Worm (Caenorhabditis elegans) whole organism, young adult: ENCODE measurements around the gene clec-205.

Experiments used
- B0019.2 ChIP-seq: fragments of 200-800 bp; sonication (Bioruptor generic); conservative IDR thresholded peaks from 2 replicates; pipeline ENCODE4 v1.3.6; 2022; ENCODE audit warnings: missing genetic modification reagents, missing genetic modification characterization, missing compliant biosample characterization
- B0261.1 ChIP-seq: sonication (generic microtip); optimal IDR thresholded peaks from 2 replicates; lab custom pipeline; 2016; ENCODE audit warnings: mild to moderate bottlenecking, missing genetic modification characterization, moderate library complexity, missing compliant biosample characterization
- F10E7.11 ChIP-seq: sonication (generic microtip); optimal IDR thresholded peaks from 2 replicates; lab custom pipeline; 2017; ENCODE audit warnings: mild to moderate bottlenecking, missing genetic modification characterization, moderate library complexity, missing compliant biosample characterization
- F22D6.2 ChIP-seq: sonication (generic microtip); optimal IDR thresholded peaks from 2 replicates; lab custom pipeline; 2016; ENCODE audit warnings: mild to moderate bottlenecking, missing genetic modification characterization, missing compliant biosample characterization
- F39B2.1 ChIP-seq: fragments of 200-800 bp; sonication (Bioruptor generic); IDR thresholded peaks from 2 replicates; pipeline ENCODE4 v1.3.6; 2022; ENCODE audit warnings: missing genetic modification reagents, missing genetic modification characterization, missing compliant biosample characterization
- F52B5.7 ChIP-seq: sonication (generic microtip); optimal IDR thresholded peaks from 2 replicates; lab custom pipeline; 2016; ENCODE audit warnings: mild to moderate bottlenecking, missing genetic modification characterization, missing compliant biosample characterization
- Y67H2A.10 ChIP-seq: fragments of 200-800 bp; sonication (Bioruptor generic); conservative IDR thresholded peaks from 2 replicates; pipeline ENCODE4 v1.3.6; 2022; ENCODE audit warnings: missing genetic modification reagents, missing genetic modification characterization, missing compliant biosample characterization
- Y79H2A.3 ChIP-seq: fragments of 200-800 bp; sonication (Bioruptor generic); conservative IDR thresholded peaks from 2 replicates; pipeline ENCODE4 v1.3.6; 2022; ENCODE audit warnings: missing genetic modification reagents, missing genetic modification characterization, missing compliant biosample characterization
- ZK185.1 ChIP-seq: sonication (generic microtip); optimal IDR thresholded peaks from 2 replicates; lab custom pipeline; 2016; ENCODE audit warnings: mild to moderate bottlenecking, missing genetic modification characterization, missing compliant biosample characterization; ENCODE audit not compliant: poor library complexity, severe bottlenecking
- akir-1 ChIP-seq: fragments of 200-800 bp; sonication (Bioruptor generic); optimal IDR thresholded peaks from 2 replicates; lab custom pipeline; 2018; ENCODE audit warnings: mild to moderate bottlenecking, missing genetic modification characterization, moderate library complexity, missing compliant biosample characterization
- ama-1 ChIP-seq, 3 experiments: fragments of 150-350 bp in 1 of 3; sonication (generic microtip) in 2 of 3; optimal IDR thresholded peaks; 2 replicates each; lab custom pipeline; 2014 to 2018; ENCODE audit warnings: missing biosample characterization in 2 of 3, missing genetic modification characterization in 2 of 3, missing genetic modification reagents in 2 of 3
- aptf-3 ChIP-seq: fragments of 200-800 bp; sonication (Bioruptor generic); IDR thresholded peaks from 2 replicates; pipeline ENCODE4 v1.3.6; 2022; ENCODE audit warnings: missing genetic modification characterization, missing compliant biosample characterization
- athp-1 ChIP-seq: sonication (generic microtip); optimal IDR thresholded peaks from 2 replicates; lab custom pipeline; 2017; ENCODE audit warnings: mild to moderate bottlenecking, missing genetic modification characterization, missing compliant biosample characterization
- bed-1 ChIP-seq: fragments of 200-800 bp; sonication (Bioruptor generic); IDR thresholded peaks from 2 replicates; pipeline ENCODE4 v1.3.6; 2022; ENCODE audit warnings: missing genetic modification reagents, missing genetic modification characterization, missing compliant biosample characterization
- ceh-100 ChIP-seq: fragments of 200-800 bp; sonication (Bioruptor generic); IDR thresholded peaks from 2 replicates; pipeline ENCODE4 v1.3.6; 2022; ENCODE audit warnings: missing genetic modification reagents, missing genetic modification characterization, missing compliant biosample characterization
- ceh-58 ChIP-seq: fragments of 200-800 bp; sonication (Bioruptor generic); IDR thresholded peaks from 2 replicates; pipeline ENCODE4 v1.3.6; 2022; ENCODE audit warnings: missing genetic modification characterization, missing compliant biosample characterization
- dox-1 ChIP-seq: fragments of 200-800 bp; sonication (Bioruptor generic); IDR thresholded peaks from 2 replicates; pipeline ENCODE4 v1.3.6; 2022; ENCODE audit warnings: missing genetic modification reagents, missing genetic modification characterization, missing compliant biosample characterization
- dpl-1 ChIP-seq: fragments of 150-350 bp; optimal IDR thresholded peaks from 2 replicates; lab custom pipeline; 2014; ENCODE audit warnings: missing biosample characterization, missing genetic modification reagents, missing genetic modification characterization
- egl-18 ChIP-seq: fragments of 200-800 bp; sonication (Bioruptor generic); IDR thresholded peaks from 2 replicates; pipeline ENCODE4 v1.3.6; 2022; ENCODE audit warnings: missing genetic modification reagents, missing genetic modification characterization, missing compliant biosample characterization
- ets-4 ChIP-seq: fragments of 200-800 bp; sonication (Bioruptor generic); optimal IDR thresholded peaks from 2 replicates; lab custom pipeline; 2018; ENCODE audit warnings: mild to moderate bottlenecking, missing genetic modification characterization, missing compliant biosample characterization
- hlh-12 ChIP-seq: sonication (generic microtip); optimal IDR thresholded peaks from 2 replicates; lab custom pipeline; 2016; ENCODE audit warnings: missing genetic modification characterization, missing compliant biosample characterization
- hrde-1 ChIP-seq: sonication (generic microtip); optimal IDR thresholded peaks from 2 replicates; lab custom pipeline; 2016; ENCODE audit warnings: missing genetic modification characterization, mild to moderate bottlenecking, missing compliant biosample characterization, moderate library complexity, missing genotype, missing genetic modification reagents, borderline replicate concordance
- hsf-1 ChIP-seq: fragments of 200-800 bp; sonication (Bioruptor generic); IDR thresholded peaks from 2 replicates; pipeline ENCODE4 v1.3.6; 2022; ENCODE audit warnings: missing genetic modification reagents, missing genetic modification characterization, missing compliant biosample characterization
- let-526 ChIP-seq: fragments of 200-800 bp; sonication (Bioruptor generic); IDR thresholded peaks from 2 replicates; pipeline ENCODE4 v1.3.6; 2022; ENCODE audit warnings: missing genetic modification reagents, missing genetic modification characterization, missing compliant biosample characterization
- let-607 ChIP-seq, 2 experiments: fragments of 200-800 bp in 1 of 2; sonication (Bioruptor generic) in 1 of 2; sonication (generic microtip) in 1 of 2; optimal IDR thresholded peaks; 2 replicates each; lab custom pipeline; 2016 to 2018; ENCODE audit warnings: mild to moderate bottlenecking in 2 of 2, missing compliant biosample characterization in 2 of 2, missing genetic modification characterization in 2 of 2, moderate library complexity in 2 of 2, missing genotype in 1 of 2
- madf-6 ChIP-seq: fragments of 200-800 bp; sonication (Bioruptor generic); IDR thresholded peaks from 2 replicates; pipeline ENCODE4 v1.3.6; 2022; ENCODE audit warnings: missing genetic modification reagents, missing genetic modification characterization, missing compliant biosample characterization
- madf-8 ChIP-seq: fragments of 200-800 bp; sonication (Bioruptor generic); conservative IDR thresholded peaks from 2 replicates; pipeline ENCODE4 v1.3.6; 2022; ENCODE audit warnings: missing genetic modification reagents, missing genetic modification characterization, missing compliant biosample characterization
- nfyb-1 ChIP-seq: fragments of 200-800 bp; sonication (Bioruptor generic); IDR thresholded peaks from 2 replicates; pipeline ENCODE4 v1.3.6; 2022; ENCODE audit warnings: missing genetic modification reagents, missing genetic modification characterization, missing compliant biosample characterization
- rcor-1 ChIP-seq: fragments of 200-800 bp; sonication (Bioruptor generic); IDR thresholded peaks from 2 replicates; pipeline ENCODE4 v1.3.6; 2022; ENCODE audit warnings: missing genetic modification reagents, missing genetic modification characterization, missing compliant biosample characterization
- rec-8 ChIP-seq, 2 experiments: sonication (generic microtip); optimal IDR thresholded peaks; 2 replicates each; lab custom pipeline; 2016; ENCODE audit warnings: mild to moderate bottlenecking in 2 of 2, missing genetic modification characterization in 2 of 2, missing genetic modification reagents in 2 of 2, missing genotype in 2 of 2, missing biosample characterization in 1 of 2, missing compliant biosample characterization in 1 of 2, moderate library complexity in 1 of 2
- rpc-1 ChIP-seq, 2 experiments: fragments of 150-350 bp in 1 of 2; sonication (generic microtip) in 1 of 2; optimal IDR thresholded peaks; 2 replicates each; lab custom pipeline; 2014 to 2018; ENCODE audit warnings: missing biosample characterization in 1 of 2, missing genetic modification characterization in 1 of 2, missing genetic modification reagents in 1 of 2, missing genotype in 1 of 2
- sdz-38 ChIP-seq: sonication (generic microtip); optimal IDR thresholded peaks from 2 replicates; lab custom pipeline; 2016; ENCODE audit warnings: missing genotype, missing genetic modification characterization, missing compliant biosample characterization
- sea-2 ChIP-seq: fragments of 200-800 bp; sonication (Bioruptor generic); IDR thresholded peaks from 2 replicates; pipeline ENCODE4 v1.3.6; 2022; ENCODE audit warnings: missing genetic modification characterization, missing compliant biosample characterization
- sptf-2 ChIP-seq: fragments of 200-800 bp; sonication (Bioruptor generic); optimal IDR thresholded peaks from 2 replicates; lab custom pipeline; 2018; ENCODE audit warnings: mild to moderate bottlenecking, missing genetic modification characterization, missing compliant biosample characterization
- unc-62 ChIP-seq: fragments of 150-350 bp; optimal IDR thresholded peaks from 2 replicates; lab custom pipeline; 2014; ENCODE audit warnings: missing biosample characterization, missing genetic modification reagents, missing genetic modification characterization
- zfh-2 ChIP-seq: fragments of 200-800 bp; sonication (Bioruptor generic); conservative IDR thresholded peaks from 2 replicates; pipeline ENCODE4 v1.3.6; 2022; ENCODE audit warnings: missing genetic modification reagents, missing genetic modification characterization, missing compliant biosample characterization
- zim-3 ChIP-seq: sonication (generic microtip); optimal IDR thresholded peaks from 2 replicates; lab custom pipeline; 2017; ENCODE audit warnings: mild to moderate bottlenecking, missing genetic modification characterization, moderate library complexity, missing compliant biosample characterization
- ztf-26 ChIP-seq: sonication (generic microtip); optimal IDR thresholded peaks from 2 replicates; lab custom pipeline; 2017; ENCODE audit warnings: missing genetic modification characterization, missing compliant biosample characterization
- ztf-3 ChIP-seq: fragments of 200-800 bp; sonication (Bioruptor generic); optimal IDR thresholded peaks from 2 replicates; lab custom pipeline; 2018; ENCODE audit warnings: mild to moderate bottlenecking, missing genetic modification characterization, missing compliant biosample characterization

The clec-205 gene

ce11 chrV:1805724-1806316 is 45.1 kb downstream of the clec-205 start:
- TF ChIP-seq zfh-2 (GFP tag; lab: Robert Waterston, UW) = 0 out of 2 replicates have a peak, but pooled peaks have one; percentile 35
- no peak for TF ChIP-seq nfyb-1 (GFP tag; lab: Robert Waterston, UW)
- no peak for TF ChIP-seq rcor-1 (GFP tag; lab: Robert Waterston, UW)
- TF ChIP-seq let-607 (tag; optimal IDR thresholded peaks at IDR 0.05; lab: Kevin White, UChicago) = no peak
- no peak for TF ChIP-seq egl-18 (GFP tag; lab: Robert Waterston, UW)
- no peak for TF ChIP-seq aptf-3 (GFP tag; lab: Robert Waterston, UW)
- no peak for TF ChIP-seq hlh-12 (tag; lab: Kevin White, UChicago)
- TF ChIP-seq let-526 (GFP tag; lab: Robert Waterston, UW) = no peak
- no peak for TF ChIP-seq zim-3 (tag; lab: Kevin White, UChicago)
- no peak for TF ChIP-seq unc-62 (GFP tag; lab: Kevin White, UChicago)
- TF ChIP-seq hrde-1 (tag; lab: Kevin White, UChicago) = no peak
- TF ChIP-seq Y67H2A.10 (GFP tag; lab: Robert Waterston, UW) = no peak
- TF ChIP-seq ceh-100 (GFP tag; lab: Robert Waterston, UW) = no peak
- TF ChIP-seq madf-8 (GFP tag; lab: Robert Waterston, UW) = no peak
- peak; percentile 15 for TF ChIP-seq sptf-2 (GFP tag; lab: Kevin White, UChicago)
- no peak for TF ChIP-seq rpc-1 (optimal IDR thresholded peaks at IDR 0.05; lab: Kevin White, UChicago)
- TF ChIP-seq rpc-1 (tag; optimal IDR thresholded peaks at IDR 0.05; lab: Kevin White, UChicago) = no peak
- no peak for TF ChIP-seq F10E7.11 (tag; lab: Kevin White, UChicago)
- no peak for TF ChIP-seq dpl-1 (GFP tag; lab: Kevin White, UChicago)
- peak; percentile 29 for TF ChIP-seq ama-1 (optimal IDR thresholded peaks at IDR 0.05; lab: Kevin White, UChicago)
- no peak for TF ChIP-seq ama-1 (GFP tag; optimal IDR thresholded peaks at IDR 0.05; lab: Kevin White, UChicago)
- TF ChIP-seq sdz-38 (tag; lab: Kevin White, UChicago) = no peak
- peak; percentile 32; the same call in 1 of the 2 replicates for TF ChIP-seq dox-1 (GFP tag; lab: Robert Waterston, UW)
- no peak for TF ChIP-seq F39B2.1 (GFP tag; lab: Robert Waterston, UW)
- no peak for TF ChIP-seq B0019.2
- no peak for TF ChIP-seq athp-1 (tag; lab: Kevin White, UChicago)
- no peak for TF ChIP-seq madf-6 (GFP tag; lab: Robert Waterston, UW)
- TF ChIP-seq ets-4 (GFP tag; lab: Kevin White, UChicago) = no peak
- TF ChIP-seq ztf-26 (tag; lab: Kevin White, UChicago) = peak; percentile 14
- TF ChIP-seq akir-1 (GFP tag; lab: Kevin White, UChicago) = no peak

ce11 chrV:1807160-1807559 is 46.5 kb downstream of the clec-205 start, which contains the start of gene srt-42:
TSS of gene srt-42 (plus strand) at chrV:1807460.
- no peak for TF ChIP-seq Y67H2A.10 (GFP tag; lab: Robert Waterston, UW)
- TF ChIP-seq hsf-1 (GFP tag; lab: Robert Waterston, UW) = no peak
- no peak for TF ChIP-seq ZK185.1 (tag; lab: Kevin White, UChicago)
- no peak for TF ChIP-seq ceh-58 (GFP tag; lab: Robert Waterston, UW)
- no peak for TF ChIP-seq F22D6.2 (tag; lab: Kevin White, UChicago)
- TF ChIP-seq sea-2 (GFP tag; lab: Robert Waterston, UW) = no peak
- no peak for TF ChIP-seq B0261.1
- TF ChIP-seq bed-1 (GFP tag; lab: Robert Waterston, UW) = no peak
- no peak for TF ChIP-seq F52B5.7
- no peak for TF ChIP-seq ztf-3 (GFP tag; lab: Kevin White, UChicago)
- no peak for TF ChIP-seq Y79H2A.3 (GFP tag; lab: Robert Waterston, UW)
- TF ChIP-seq rec-8 (tag; optimal IDR thresholded peaks at IDR 0.05; lab: Kevin White, UChicago) = no peak
- TF ChIP-seq, all 124 proteins: peak for 0
